Fruit fly (Drosophila melanogaster) whole organism, embryonic: ENCODE data around the gene CG34451.

ENCODE experiments used
- CG10366 ChIP-seq: fragments of 200-800 bp; sonication (Bioruptor generic); IDR thresholded peaks from 2 replicates; pipeline ENCODE4 v1.3.6; 2022; ENCODE audit warnings: missing biosample characterization, missing genetic modification characterization
- CG12219 ChIP-seq: fragments of 200-800 bp; sonication (Bioruptor generic); optimal IDR thresholded peaks from 3 replicates; lab custom pipeline; 2018; ENCODE audit warnings: missing biosample characterization, mild to moderate bottlenecking, missing genetic modification characterization
- CG12236 ChIP-seq: fragments of 200-800 bp; sonication (Bioruptor generic); optimal IDR thresholded peaks from 2 replicates; lab custom pipeline; 2016; ENCODE audit warnings: missing biosample characterization, missing genetic modification characterization
- CG13775 ChIP-seq: fragments of 200-800 bp; sonication (Bioruptor generic); optimal IDR thresholded peaks from 3 replicates; lab custom pipeline; 2017; ENCODE audit warnings: missing biosample characterization, mild to moderate bottlenecking, missing genetic modification characterization
- CG14014 ChIP-seq: fragments of 200-800 bp; sonication (Bioruptor generic); IDR thresholded peaks from 2 replicates; pipeline ENCODE4 v1.3.6; 2022; ENCODE audit warnings: missing biosample characterization, missing genetic modification characterization
- CG15269 ChIP-seq: fragments of 200-800 bp; sonication (Bioruptor generic); optimal IDR thresholded peaks from 2 replicates; lab custom pipeline; 2018; ENCODE audit warnings: missing biosample characterization, mild to moderate bottlenecking, missing genetic modification characterization, moderate library complexity
- CG1603 ChIP-seq: fragments of 200-800 bp; sonication (Bioruptor generic); optimal IDR thresholded peaks from 2 replicates; lab custom pipeline; 2019; ENCODE audit warnings: missing biosample characterization, mild to moderate bottlenecking, missing genetic modification characterization, moderate library complexity
- CG17359 ChIP-seq: fragments of 200-800 bp; sonication (Bioruptor generic); optimal IDR thresholded peaks from 3 replicates; lab custom pipeline; 2018; ENCODE audit warnings: missing biosample characterization, mild to moderate bottlenecking, missing genetic modification characterization, moderate library complexity
- CG17385 ChIP-seq: fragments of 200-800 bp; sonication (Bioruptor generic); optimal IDR thresholded peaks from 3 replicates; lab custom pipeline; 2018; ENCODE audit warnings: missing biosample characterization, mild to moderate bottlenecking, missing genetic modification characterization
- CG18011 ChIP-seq: fragments of 200-800 bp; sonication (Bioruptor generic); optimal IDR thresholded peaks from 2 replicates; lab custom pipeline; 2017; ENCODE audit warnings: missing biosample characterization, missing genetic modification characterization, mild to moderate bottlenecking, moderate library complexity, missing genotype
- CG18764 ChIP-seq: fragments of 200-800 bp; sonication (Bioruptor generic); optimal IDR thresholded peaks from 3 replicates; lab custom pipeline; 2016; ENCODE audit warnings: missing biosample characterization, missing genetic modification characterization
- CG33213 ChIP-seq: fragments of 200-800 bp; sonication (Bioruptor generic); optimal IDR thresholded peaks from 3 replicates; lab custom pipeline; 2016; ENCODE audit warnings: missing biosample characterization, missing genetic modification characterization
- CG3726 ChIP-seq: fragments of 200-800 bp; sonication (Bioruptor generic); IDR thresholded peaks from 3 replicates; pipeline ENCODE4, ENCODE4 v1.3.6; 2022; ENCODE audit warnings: missing biosample characterization, missing genetic modification characterization
- CG3995 ChIP-seq: fragments of 200-800 bp; sonication (Bioruptor generic); optimal IDR thresholded peaks from 3 replicates; lab custom pipeline; 2016; ENCODE audit warnings: missing biosample characterization, missing genetic modification characterization
- CG4404 ChIP-seq: fragments of 200-800 bp; sonication (Bioruptor generic); IDR thresholded peaks from 2 replicates; pipeline ENCODE4 v1.3.6; 2022; ENCODE audit warnings: missing biosample characterization, missing genetic modification characterization
- CG8359 ChIP-seq: fragments of 200-800 bp; sonication (Bioruptor generic); optimal IDR thresholded peaks from 2 replicates; lab custom pipeline; 2017; ENCODE audit warnings: missing biosample characterization, mild to moderate bottlenecking, missing genetic modification characterization, borderline replicate concordance
- CG9876 ChIP-seq: fragments of 200-800 bp; sonication (Bioruptor generic); optimal IDR thresholded peaks from 2 replicates; lab custom pipeline; 2016; ENCODE audit warnings: missing biosample characterization, missing genetic modification characterization
- CrebB ChIP-seq: fragments of 200-800 bp; sonication (Bioruptor generic); optimal IDR thresholded peaks from 3 replicates; lab custom pipeline; 2018; ENCODE audit warnings: missing biosample characterization, mild to moderate bottlenecking, missing genetic modification characterization
- Dip2 ChIP-seq: fragments of 200-800 bp; sonication (Bioruptor generic); IDR thresholded peaks from 2 replicates; pipeline ENCODE4 v1.3.6; 2022; ENCODE audit warnings: missing biosample characterization, missing genetic modification characterization
- Dll ChIP-seq: fragments of 200-800 bp; sonication (Bioruptor generic); IDR thresholded peaks from 4 replicates; pipeline ENCODE4 v1.3.6; 2022; ENCODE audit warnings: missing biosample characterization, missing genetic modification characterization; ENCODE audit not compliant: partially characterized antibody
- Doc3 ChIP-seq: fragments of 200-800 bp; sonication (Bioruptor generic); IDR thresholded peaks from 3 replicates; pipeline ENCODE4 v1.3.6; 2022; ENCODE audit warnings: missing biosample characterization, missing genetic modification characterization; ENCODE audit not compliant: partially characterized antibody
- Fer2 ChIP-seq: fragments of 200-800 bp; sonication (Bioruptor generic); optimal IDR thresholded peaks from 2 replicates; lab custom pipeline; 2018; ENCODE audit warnings: missing biosample characterization, mild to moderate bottlenecking, missing genetic modification characterization, moderate library complexity
- H15 ChIP-seq: fragments of 200-800 bp; sonication (Bioruptor generic); IDR thresholded peaks from 3 replicates; pipeline ENCODE4 v1.3.6; 2022; ENCODE audit warnings: missing biosample characterization, missing genetic modification characterization
- HLH3B ChIP-seq: fragments of 200-800 bp; sonication (Bioruptor generic); IDR thresholded peaks from 2 replicates; pipeline ENCODE4 v1.3.6; 2022; ENCODE audit warnings: missing biosample characterization, missing genetic modification characterization
- Hmr ChIP-seq: fragments of 200-800 bp; sonication (Bioruptor generic); optimal IDR thresholded peaks from 3 replicates; lab custom pipeline; 2017; ENCODE audit warnings: mild to moderate bottlenecking, missing biosample characterization, missing genetic modification reagents, missing genetic modification characterization
- Kr ChIP-seq: fragments of 200-800 bp; sonication (Bioruptor generic); optimal IDR thresholded peaks from 2 replicates; lab custom pipeline; 2017; ENCODE audit warnings: missing biosample characterization, mild to moderate bottlenecking, missing genetic modification characterization
- MTF-1 ChIP-seq: fragments of 200-800 bp; sonication (Bioruptor generic); optimal IDR thresholded peaks from 2 replicates; lab custom pipeline; 2018; ENCODE audit warnings: missing biosample characterization, mild to moderate bottlenecking, missing genetic modification characterization, borderline replicate concordance
- Nf-YB ChIP-seq: fragments of 200-800 bp; sonication (Bioruptor generic); optimal IDR thresholded peaks from 3 replicates; lab custom pipeline; 2019; ENCODE audit warnings: missing biosample characterization, mild to moderate bottlenecking, missing genetic modification characterization, moderate library complexity
- Nf-YC ChIP-seq: fragments of 200-800 bp; optimal IDR thresholded peaks from 3 replicates; lab custom pipeline; 2019; ENCODE audit warnings: missing biosample characterization, mild to moderate bottlenecking, missing genetic modification characterization, moderate library complexity
- Oli ChIP-seq: fragments of 200-800 bp; sonication (Bioruptor generic); optimal IDR thresholded peaks from 2 replicates; lab custom pipeline; 2018; ENCODE audit warnings: missing biosample characterization, mild to moderate bottlenecking, missing genetic modification characterization, moderate library complexity
- Rfx ChIP-seq: fragments of 200-800 bp; sonication (Bioruptor generic); IDR thresholded peaks from 2 replicates; pipeline ENCODE4 v1.3.6; 2022; ENCODE audit warnings: missing biosample characterization, missing genetic modification characterization
- aop ChIP-seq: fragments of 200-800 bp; sonication (Bioruptor generic); IDR thresholded peaks from 2 replicates; pipeline ENCODE4 v1.3.6; 2022; ENCODE audit warnings: missing biosample characterization, missing genetic modification characterization
- bsh ChIP-seq, 2 experiments: fragments of 200-800 bp; sonication (Bioruptor generic); optimal IDR thresholded peaks; 2 replicates each; lab custom pipeline; 2017 to 2018; ENCODE audit warnings: mild to moderate bottlenecking in 2 of 2, missing biosample characterization in 2 of 2, missing genetic modification characterization in 2 of 2, moderate library complexity in 1 of 2
- caup ChIP-seq: fragments of 200-800 bp; sonication (Bioruptor generic); optimal IDR thresholded peaks from 3 replicates; lab custom pipeline; 2017; ENCODE audit warnings: missing biosample characterization, mild to moderate bottlenecking, missing genetic modification characterization, moderate library complexity; ENCODE audit not compliant: severe bottlenecking
- chif ChIP-seq, 2 experiments: fragments of 200-800 bp; sonication (Bioruptor generic); optimal IDR thresholded peaks; 3 replicates each; lab custom pipeline; 2016; ENCODE audit warnings: missing biosample characterization in 2 of 2, missing genetic modification characterization in 2 of 2
- crp ChIP-seq, 2 experiments: fragments of 200-800 bp; sonication (Bioruptor generic); optimal IDR thresholded peaks; 2 replicates in 1 of 2; 3 replicates in 1 of 2; lab custom pipeline; 2017; ENCODE audit warnings: missing biosample characterization in 2 of 2, missing genetic modification characterization in 2 of 2, mild to moderate bottlenecking in 1 of 2, moderate library complexity in 1 of 2
- da ChIP-seq: fragments of 200-800 bp; sonication (Bioruptor generic); optimal IDR thresholded peaks from 2 replicates; lab custom pipeline; 2016; ENCODE audit warnings: missing biosample characterization, missing genetic modification characterization
- dan ChIP-seq: fragments of 200-800 bp; sonication (Bioruptor generic); IDR thresholded peaks from 2 replicates; pipeline ENCODE4 v1.3.6; 2022; ENCODE audit warnings: missing biosample characterization, missing genetic modification characterization
- esg ChIP-seq: fragments of 200-800 bp; sonication (Bioruptor generic); conservative IDR thresholded peaks from 2 replicates; pipeline ENCODE4 v1.3.6; 2022; ENCODE audit warnings: missing biosample characterization, missing genetic modification characterization
- fd64A ChIP-seq: fragments of 200-800 bp; sonication (Bioruptor generic); optimal IDR thresholded peaks from 3 replicates; lab custom pipeline; 2018; ENCODE audit warnings: missing biosample characterization, mild to moderate bottlenecking, missing genetic modification characterization
- gce ChIP-seq: fragments of 200-800 bp; sonication (Bioruptor generic); IDR thresholded peaks from 3 replicates; pipeline ENCODE4 v1.3.6; 2022; ENCODE audit warnings: missing biosample characterization, missing genetic modification characterization
- gcm2 ChIP-seq: fragments of 200-800 bp; sonication (Bioruptor generic); optimal IDR thresholded peaks from 2 replicates; lab custom pipeline; 2016; ENCODE audit warnings: missing biosample characterization, missing genetic modification characterization
- mld ChIP-seq: fragments of 200-800 bp; sonication (Bioruptor generic); IDR thresholded peaks from 3 replicates; pipeline ENCODE4 v1.3.6; 2022; ENCODE audit warnings: missing biosample characterization, missing genetic modification characterization; ENCODE audit not compliant: partially characterized antibody
- nerfin-1 ChIP-seq: fragments of 200-800 bp; sonication (Bioruptor generic); optimal IDR thresholded peaks from 3 replicates; lab custom pipeline; 2019; ENCODE audit warnings: missing biosample characterization, mild to moderate bottlenecking, missing genetic modification characterization, moderate library complexity
- p53 ChIP-seq: fragments of 200-800 bp; sonication (Bioruptor generic); optimal IDR thresholded peaks from 2 replicates; lab custom pipeline; 2016; ENCODE audit warnings: missing biosample characterization, missing genetic modification characterization
- run ChIP-seq: fragments of 200-800 bp; sonication (Bioruptor generic); optimal IDR thresholded peaks from 3 replicates; lab custom pipeline; 2018; ENCODE audit warnings: missing biosample characterization, mild to moderate bottlenecking, missing genetic modification characterization
- seq ChIP-seq: fragments of 200-800 bp; sonication (Bioruptor generic); IDR thresholded peaks from 2 replicates; pipeline ENCODE4 v1.3.6; 2022; ENCODE audit warnings: missing biosample characterization, missing genetic modification characterization
- tna ChIP-seq: fragments of 200-800 bp; sonication (Bioruptor generic); IDR thresholded peaks from 2 replicates; pipeline ENCODE4 v1.3.6; 2022; ENCODE audit warnings: missing biosample characterization, missing genetic modification characterization; ENCODE audit not compliant: partially characterized antibody
- zf30C ChIP-seq: fragments of 200-800 bp; sonication (Bioruptor generic); optimal IDR thresholded peaks from 3 replicates; lab custom pipeline; 2018; ENCODE audit warnings: missing biosample characterization, mild to moderate bottlenecking, missing genetic modification characterization

Gene CG34451

DNA sequence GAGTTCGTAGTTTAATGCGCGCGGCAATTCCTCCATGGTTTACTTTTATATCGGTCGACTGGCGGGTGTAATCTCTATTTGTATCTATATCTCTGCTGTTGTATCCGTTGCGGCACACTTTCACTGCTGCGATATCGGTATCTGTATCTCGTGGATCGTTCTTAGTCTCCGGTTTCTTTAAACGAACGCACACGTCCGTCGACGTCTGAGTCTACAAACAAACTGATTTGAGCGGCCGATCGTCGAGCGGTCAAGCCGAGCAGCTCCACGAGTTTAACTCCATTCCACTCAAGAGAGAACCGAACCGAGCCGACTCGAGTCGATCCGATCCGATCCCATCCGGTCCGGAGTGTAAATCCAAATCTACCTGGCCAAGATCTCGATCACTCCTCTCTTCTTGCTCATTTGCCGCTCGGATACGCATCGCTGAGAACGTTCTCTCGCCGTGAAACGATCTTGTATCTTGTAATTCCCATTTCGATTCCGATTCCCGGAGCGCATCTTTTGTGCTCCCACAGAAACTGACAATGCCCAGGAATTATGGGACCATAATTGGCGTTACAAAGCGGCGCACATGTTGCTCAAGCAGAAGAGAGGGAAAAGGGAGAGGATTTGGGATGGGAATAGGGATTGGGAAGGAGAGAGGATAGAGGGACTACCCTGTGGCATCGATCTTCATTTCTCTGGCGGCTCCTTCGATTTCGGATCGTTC is 7.9 kb upstream of the CG34451 start, which contains the start of gene comm2 (continued):
- peak; percentile 46; the same call in 1 of the 4 replicates for TF ChIP-seq Dll (GFP tag; lab: Robert Waterston, UW)
- TF ChIP-seq chif (GFP tag; optimal IDR thresholded peaks at IDR 0.05; lab: Kevin White, UChicago): no peak
- TF ChIP-seq bsh (GFP tag; optimal IDR thresholded peaks at IDR 0.05; lab: Kevin White, UChicago): no peak
- no peak for TF ChIP-seq gce (GFP tag; lab: Robert Waterston, UW)
- no peak for TF ChIP-seq seq (GFP tag; lab: Robert Waterston, UW)
- TF ChIP-seq Kr: no peak
- peak; percentile 15 for TF ChIP-seq fd64A (GFP tag; lab: Kevin White, UChicago)
- no peak for TF ChIP-seq CG12236
- TF ChIP-seq H15: no peak
- TF ChIP-seq CG12219 (GFP tag; lab: Kevin White, UChicago): no peak
- TF ChIP-seq nerfin-1 (tag; lab: Kevin White, UChicago): no peak
- no peak for TF ChIP-seq CG1603
- no peak for TF ChIP-seq caup (GFP tag; lab: Kevin White, UChicago)
- no peak for TF ChIP-seq Fer2 (tag; lab: Kevin White, UChicago)
- TF ChIP-seq CG17385 (GFP tag; lab: Kevin White, UChicago): peak; percentile 1
- no peak for TF ChIP-seq CG13775 (GFP tag; lab: Kevin White, UChicago)
- no peak for TF ChIP-seq CG8359 (GFP tag; lab: Kevin White, UChicago)
- no peak for TF ChIP-seq CG33213 (GFP tag; lab: Kevin White, UChicago)
- no peak for TF ChIP-seq Nf-YB (GFP tag; lab: Kevin White, UChicago)
- no peak for TF ChIP-seq esg (GFP tag; lab: Robert Waterston, UW)
- TF ChIP-seq Nf-YC (tag; lab: Kevin White, UChicago): no peak
- no peak for TF ChIP-seq dan
- no peak for TF ChIP-seq gcm2 (GFP tag; lab: Kevin White, UChicago)
- TF ChIP-seq CG10366: no peak
- TF ChIP-seq Dip2 (GFP tag; lab: Robert Waterston, UW): no peak
- TF ChIP-seq run (tag; lab: Kevin White, UChicago): no peak
- TF ChIP-seq Doc3 (GFP tag; lab: Robert Waterston, UW): no peak
- TF ChIP-seq CG17359 (tag; lab: Kevin White, UChicago): no peak
- no peak for TF ChIP-seq p53 (GFP tag; lab: Kevin White, UChicago)
- no peak for TF ChIP-seq Oli (tag; lab: Kevin White, UChicago)
- no peak for TF ChIP-seq mld (GFP tag; lab: Robert Waterston, UW)
- no peak for TF ChIP-seq CrebB (tag; lab: Kevin White, UChicago)
- no peak for TF ChIP-seq crp (GFP tag; optimal IDR thresholded peaks at IDR 0.05; lab: Kevin White, UChicago)
- no peak for TF ChIP-seq CG18764 (GFP tag; lab: Kevin White, UChicago)
- no peak for TF ChIP-seq CG18011
- TF ChIP-seq aop (GFP tag; lab: Robert Waterston, UW): peak; percentile 19; the same call in 1 of the 2 replicates
- no peak for TF ChIP-seq HLH3B (GFP tag; lab: Robert Waterston, UW)
- TF ChIP-seq Rfx (GFP tag; lab: Robert Waterston, UW): no peak
- TF ChIP-seq CG4404 (GFP tag; lab: Robert Waterston, UW): no peak
- peak; percentile 33 for TF ChIP-seq MTF-1 (GFP tag; lab: Kevin White, UChicago)
- no peak for TF ChIP-seq CG3726 (GFP tag; lab: Robert Waterston, UW)
- TF ChIP-seq CG15269: no peak
- TF ChIP-seq zf30C (GFP tag; lab: Kevin White, UChicago): no peak
- TF ChIP-seq CG3995 (GFP tag; lab: Kevin White, UChicago): no peak
- no peak for TF ChIP-seq CG14014 (GFP tag; lab: Robert Waterston, UW)
- no peak for TF ChIP-seq Hmr
- TF ChIP-seq CG9876 (GFP tag; lab: Kevin White, UChicago): no peak
- TF ChIP-seq da: no peak
- TF ChIP-seq tna (GFP tag; lab: Robert Waterston, UW): no peak; the same call in 1 of the 2 replicates
